Worm (Caenorhabditis elegans) whole organism, L2 larva: ENCODE measurements around the gene coq-8.

ENCODE experiments used
- R02D3.7 ChIP-seq: fragments of 150-350 bp; optimal IDR thresholded peaks from 2 replicates; lab custom pipeline; 2014; ENCODE audit warnings: missing biosample characterization, missing genetic modification characterization
- ama-1 ChIP-seq: fragments of 150-350 bp; optimal IDR thresholded peaks from 2 replicates; lab custom pipeline; 2018; ENCODE audit warnings: inconsistent platforms
- blmp-1 ChIP-seq: sonication (generic microtip); optimal IDR thresholded peaks from 2 replicates; lab custom pipeline; 2017; ENCODE audit warnings: missing genetic modification characterization, mild to moderate bottlenecking, missing compliant biosample characterization, antibody characterized with exemption, moderate library complexity; ENCODE audit not compliant: insufficient read depth
- mdl-1 ChIP-seq, 2 experiments: fragments of 150-350 bp in 1 of 2; sonication (generic microtip) in 1 of 2; optimal IDR thresholded peaks; 2 replicates each; lab custom pipeline; 2017; ENCODE audit warnings: missing biosample characterization in 2 of 2, missing genetic modification characterization in 2 of 2
- snpc-4 ChIP-seq: fragments of 150-350 bp; optimal IDR thresholded peaks from 2 replicates; lab custom pipeline; 2014; ENCODE audit warnings: missing biosample characterization, missing genetic modification characterization

ce11 chrIII:4887291-4887690, 24.1 kb downstream of the coq-8 start, which contains the start of gene clec-6:
- no peak for TF ChIP-seq snpc-4
- no peak for TF ChIP-seq ama-1 (lab: Kevin White, UChicago)
- TF ChIP-seq blmp-1 (tag; lab: Kevin White, UChicago): no peak
- TF ChIP-seq R02D3.7 (tag; lab: Kevin White, UChicago): no peak
- TF ChIP-seq mdl-1 (tag; optimal IDR thresholded peaks at IDR 0.05; lab: Kevin White, UChicago): no peak
